Worm (Caenorhabditis elegans): ENCODE measurements around the gene dbt-1.

The dbt-1 gene

ce11 chrII:7930671-7931070 is 14.3 kb downstream of the dbt-1 start:
- TF ChIP-seq mes-4 (tag; optimal IDR thresholded peaks at IDR 0.05) = no peak
- TF ChIP-seq tbx-9 (tag; optimal IDR thresholded peaks at IDR 0.05; ENCODE audit: borderline replicate concordance) = no peak

- no peak for TF ChIP-seq nfyb-1 (GFP tag; IDR thresholded peaks at IDR 0.05)
- TF ChIP-seq mel-28 (tag; optimal IDR thresholded peaks at IDR 0.05; ENCODE audit: borderline replicate concordance) = no peak
- TF ChIP-seq snpc-1.3 (tag; optimal IDR thresholded peaks at IDR 0.05; ENCODE audit: insufficient read depth) = no peak
- no peak for TF ChIP-seq egl-18 (GFP tag; IDR thresholded peaks at IDR 0.05)
- no peak for TF ChIP-seq snpc-4 (GFP tag; optimal IDR thresholded peaks at IDR 0.05)
- TF ChIP-seq snpc-4 (tag; optimal IDR thresholded peaks at IDR 0.05) = no peak
- TF ChIP-seq bed-2 (GFP tag; IDR thresholded peaks at IDR 0.05) = no peak
- TF ChIP-seq madf-8 (GFP tag; conservative IDR thresholded peaks at IDR 0.05) = no peak
- no peak for TF ChIP-seq B0019.2 (GFP tag; conservative IDR thresholded peaks at IDR 0.05)
- TF ChIP-seq Y53G8AR.9 (GFP tag; conservative IDR thresholded peaks at IDR 0.05) = no peak
- TF ChIP-seq K11D2.4 (GFP tag; IDR thresholded peaks at IDR 0.05) = no peak
- no peak for TF ChIP-seq mxl-1 (tag; optimal IDR thresholded peaks at IDR 0.05)
- no peak for TF ChIP-seq nhr-120 (GFP tag; IDR thresholded peaks at IDR 0.05)
These were observed 16.4 kb downstream of the dbt-1 start, which contains the start of gene spv-1 for ce11 chrII:7928600-7928999. spv-1 (minus strand) TSS chrII:7928700.

- TF ChIP-seq madf-8 (GFP tag; conservative IDR thresholded peaks at IDR 0.05) (no peak), F55B11.4 (tag; optimal IDR thresholded peaks at IDR 0.05; ENCODE audit: borderline replicate concordance, insufficient read depth) (no peak), rec-8 (tag; optimal IDR thresholded peaks at IDR 0.05) (no peak), snpc-1.3 (tag; optimal IDR thresholded peaks at IDR 0.05; ENCODE audit: insufficient read depth) (no peak), ztf-18 (tag; optimal IDR thresholded peaks at IDR 0.05) (no peak), F33H1.4 (GFP tag; IDR thresholded peaks at IDR 0.05) (no peak), him-1 (tag; optimal IDR thresholded peaks at IDR 0.05) (no peak), hsf-1 (GFP tag; IDR thresholded peaks at IDR 0.05) (no peak), dpff-1 (tag; optimal IDR thresholded peaks at IDR 0.05) (no peak), efl-1 (GFP tag; optimal IDR thresholded peaks at IDR 0.05) (no peak), sea-2 (GFP tag; IDR thresholded peaks at IDR 0.05) (no peak), lag-1 (GFP tag; IDR thresholded peaks at IDR 0.05) (no peak), tlf-1 (GFP tag; optimal IDR thresholded peaks at IDR 0.05) (no peak), aptf-2 (GFP tag; conservative IDR thresholded peaks at IDR 0.05) (no peak), atf-7 (tag; optimal IDR thresholded peaks at IDR 0.05) (no peak), dpl-1 (GFP tag; optimal IDR thresholded peaks at IDR 0.05) (no peak)
These were observed 23.9 kb downstream of the dbt-1 start for ce11 chrII:7921155-7921554.

- TF ChIP-seq tbp1 (GFP tag; optimal IDR thresholded peaks at IDR 0.05) (no peak), die-1 (tag; optimal IDR thresholded peaks at IDR 0.05) (no peak), aptf-3 (GFP tag; IDR thresholded peaks at IDR 0.05) (no peak), akir-1 (GFP tag; optimal IDR thresholded peaks at IDR 0.05) (no peak), let-607 (tag; optimal IDR thresholded peaks at IDR 0.05) (no peak), snpc-4 (GFP tag; optimal IDR thresholded peaks at IDR 0.05) (no peak), snpc-4 (tag; optimal IDR thresholded peaks at IDR 0.05) (no peak), F10E7.11 (tag; optimal IDR thresholded peaks at IDR 0.05) (no peak), mel-28 (tag; optimal IDR thresholded peaks at IDR 0.05; ENCODE audit: borderline replicate concordance) (no peak), rpc-1 (optimal IDR thresholded peaks at IDR 0.05) (no peak), rpc-1 (tag; optimal IDR thresholded peaks at IDR 0.05) (no peak), cebp-1 (GFP tag; IDR thresholded peaks at IDR 0.05) (no peak), cebp-1 (tag; optimal IDR thresholded peaks at IDR 0.05) (no peak), nfya-2 (GFP tag; IDR thresholded peaks at IDR 0.05) (no peak), lin-54 (GFP tag; optimal IDR thresholded peaks at IDR 0.05) (no peak), mes-4 (tag; optimal IDR thresholded peaks at IDR 0.05) (no peak), zfh-2 (GFP tag; conservative IDR thresholded peaks at IDR 0.05) (no peak), unc-62 (GFP tag; optimal IDR thresholded peaks at IDR 0.05) (no peak)
These were observed 24.8 kb downstream of the dbt-1 start for ce11 chrII:7920178-7920577.
